Worm (Caenorhabditis elegans): ENCODE measurements around the gene H40L08.7.

DNA sequence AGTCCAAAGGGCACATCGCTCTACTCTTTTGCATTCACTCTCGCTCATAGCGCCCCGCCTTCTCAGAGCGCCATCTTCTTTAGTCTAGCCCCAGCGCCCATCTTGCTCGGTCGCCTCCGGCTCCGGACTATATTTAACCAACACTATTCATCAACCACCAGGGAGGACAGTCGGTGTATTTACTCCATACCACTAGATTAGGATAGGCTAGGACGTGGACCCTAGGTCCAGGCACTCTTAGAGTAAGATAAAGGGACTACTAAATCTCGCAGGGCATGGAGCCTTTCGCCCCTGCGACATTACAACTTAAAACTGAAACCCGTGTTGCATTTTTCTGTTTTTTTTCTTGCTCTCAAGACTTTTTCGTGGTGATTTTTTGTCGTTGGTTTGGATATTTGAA, 30.0 kb downstream of the H40L08.7 start:
- no peak for TF ChIP-seq ama-1 (optimal IDR thresholded peaks at IDR 0.05)
- TF ChIP-seq lir-3 (tag; optimal IDR thresholded peaks at IDR 0.05): no peak
- TF ChIP-seq rbr-2 (tag; optimal IDR thresholded peaks at IDR 0.05): no peak
- TF ChIP-seq nhr-237 (tag; optimal IDR thresholded peaks at IDR 0.05): no peak
- TF ChIP-seq egl-27 (tag; optimal IDR thresholded peaks at IDR 0.05): no peak
- TF ChIP-seq aly-2 (tag; optimal IDR thresholded peaks at IDR 0.05): no peak
- no peak for TF ChIP-seq zfp-3 (GFP tag; conservative IDR thresholded peaks at IDR 0.05)
- no peak for TF ChIP-seq pha-4 (GFP tag; IDR thresholded peaks at IDR 0.05)
- no peak for TF ChIP-seq pha-4 (tag; optimal IDR thresholded peaks at IDR 0.05)
- no peak for TF ChIP-seq hlh-30 (tag; optimal IDR thresholded peaks at IDR 0.05; ENCODE audit: insufficient read depth)
- no peak for TF ChIP-seq lsy-2 (tag; optimal IDR thresholded peaks at IDR 0.05)
- no peak for TF ChIP-seq vab-7 (GFP tag; IDR thresholded peaks at IDR 0.05)
- TF ChIP-seq nhr-11 (tag; optimal IDR thresholded peaks at IDR 0.05): no peak
